Worm (Caenorhabditis elegans): ENCODE measurements around the gene C08E3.13.

ce11 chrII:1613972-1614371 lies 18.1 kb downstream of the C08E3.13 start, which contains the start of gene fbxa-164:
- TF ChIP-seq elt-1 (tag; optimal IDR thresholded peaks at IDR 0.05; ENCODE audit: borderline replicate concordance, insufficient read depth): no peak
- TF ChIP-seq nhr-28 (tag; optimal IDR thresholded peaks at IDR 0.05): no peak
- no peak for TF ChIP-seq pha-4 (tag; optimal IDR thresholded peaks at IDR 0.05)
- TF ChIP-seq elt-3 (tag; optimal IDR thresholded peaks at IDR 0.05): no peak
- TF ChIP-seq nhr-237 (tag; optimal IDR thresholded peaks at IDR 0.05): no peak
- no peak for TF ChIP-seq snpc-4 (tag; optimal IDR thresholded peaks at IDR 0.05)
- no peak for TF ChIP-seq mab-5 (tag; optimal IDR thresholded peaks at IDR 0.05)
- no peak for TF ChIP-seq tbx-8 (GFP tag; optimal IDR thresholded peaks at IDR 0.05)
- TF ChIP-seq blmp-1 (tag; optimal IDR thresholded peaks at IDR 0.05): no peak

Measured in whole organism, mixed stage, embryonic.